Worm (Caenorhabditis elegans) whole organism, mixed stage, embryonic: ENCODE results near the gene F09E5.3.

Experiments used
- bed-3 ChIP-seq: fragments of 200-800 bp; sonication (Bioruptor generic); optimal IDR thresholded peaks from 3 replicates; lab custom pipeline; 2018; ENCODE audit warnings: mild to moderate bottlenecking, missing genetic modification characterization, moderate library complexity, missing compliant biosample characterization
- blmp-1 ChIP-seq: fragments of 150-350 bp; optimal IDR thresholded peaks from 2 replicates; lab custom pipeline; 2014; ENCODE audit warnings: missing biosample characterization, missing genetic modification characterization
- ceh-43 ChIP-seq: fragments of 200-800 bp; sonication (Bioruptor generic); optimal IDR thresholded peaks from 2 replicates; lab custom pipeline; 2018; ENCODE audit warnings: mild to moderate bottlenecking, missing genetic modification characterization, moderate library complexity, missing compliant biosample characterization
- ceh-83 ChIP-seq: fragments of 200-800 bp; sonication (Bioruptor generic); optimal IDR thresholded peaks from 2 replicates; lab custom pipeline; 2018; ENCODE audit warnings: mild to moderate bottlenecking, missing genetic modification characterization, missing compliant biosample characterization
- ces-1 ChIP-seq: fragments of 150-350 bp; optimal IDR thresholded peaks from 2 replicates; lab custom pipeline; 2014; ENCODE audit warnings: missing biosample characterization, missing genetic modification reagents, missing genetic modification characterization
- cnd-1 ChIP-seq: fragments of 200-800 bp; sonication (Bioruptor generic); optimal IDR thresholded peaks from 2 replicates; lab custom pipeline; 2018; ENCODE audit warnings: mild to moderate bottlenecking, missing genetic modification characterization, missing compliant biosample characterization
- drap-1 ChIP-seq: fragments of 200-800 bp; sonication (Bioruptor generic); optimal IDR thresholded peaks from 3 replicates; lab custom pipeline; 2018; ENCODE audit warnings: mild to moderate bottlenecking, missing genetic modification characterization, missing compliant biosample characterization
- elt-1 ChIP-seq: sonication (generic microtip); optimal IDR thresholded peaks from 2 replicates; lab custom pipeline; 2017; ENCODE audit warnings: missing genetic modification characterization, mild to moderate bottlenecking, missing compliant biosample characterization, antibody characterized with exemption, moderate library complexity, borderline replicate concordance; ENCODE audit not compliant: insufficient read depth
- elt-3 ChIP-seq: fragments of 150-350 bp; optimal IDR thresholded peaks from 2 replicates; lab custom pipeline; 2014; ENCODE audit warnings: missing biosample characterization, missing genetic modification characterization
- flh-1 ChIP-seq: fragments of 200-800 bp; sonication (Bioruptor generic); optimal IDR thresholded peaks from 2 replicates; lab custom pipeline; 2018; ENCODE audit warnings: mild to moderate bottlenecking, missing genetic modification characterization, moderate library complexity, missing compliant biosample characterization
- ham-2 ChIP-seq: fragments of 200-800 bp; sonication (Bioruptor generic); optimal IDR thresholded peaks from 2 replicates; lab custom pipeline; 2018; ENCODE audit warnings: mild to moderate bottlenecking, missing genetic modification characterization, missing compliant biosample characterization
- hlh-1 ChIP-seq: fragments of 150-350 bp; optimal IDR thresholded peaks from 2 replicates; lab custom pipeline; 2014; ENCODE audit warnings: missing biosample characterization, missing genetic modification reagents, missing genetic modification characterization
- lin-13 ChIP-seq: fragments of 150-350 bp; optimal IDR thresholded peaks from 2 replicates; lab custom pipeline; 2014; ENCODE audit warnings: missing biosample characterization, missing genetic modification characterization
- lin-32 ChIP-seq: fragments of 200-800 bp; sonication (Bioruptor generic); optimal IDR thresholded peaks from 2 replicates; lab custom pipeline; 2018; ENCODE audit warnings: mild to moderate bottlenecking, missing genetic modification characterization, missing compliant biosample characterization
- lsy-2 ChIP-seq: fragments of 150-350 bp; optimal IDR thresholded peaks from 2 replicates; lab custom pipeline; 2014; ENCODE audit warnings: missing biosample characterization, missing genetic modification characterization
- mab-5 ChIP-seq: fragments of 150-350 bp; optimal IDR thresholded peaks from 2 replicates; lab custom pipeline; 2014; ENCODE audit warnings: missing biosample characterization, missing genetic modification characterization
- mep-1 ChIP-seq: fragments of 150-350 bp; optimal IDR thresholded peaks from 2 replicates; lab custom pipeline; 2017; ENCODE audit warnings: missing biosample characterization, missing genetic modification reagents, missing genetic modification characterization, inconsistent platforms
- mls-2 ChIP-seq: sonication (generic microtip); optimal IDR thresholded peaks from 2 replicates; lab custom pipeline; 2016; ENCODE audit warnings: mild to moderate bottlenecking, missing genetic modification characterization, moderate library complexity, missing compliant biosample characterization
- nhr-12 ChIP-seq: fragments of 150-350 bp; optimal IDR thresholded peaks from 2 replicates; lab custom pipeline; 2014; ENCODE audit warnings: missing biosample characterization, missing genetic modification characterization
- nhr-2 ChIP-seq: fragments of 150-350 bp; optimal IDR thresholded peaks from 2 replicates; lab custom pipeline; 2014; ENCODE audit warnings: missing biosample characterization, missing genetic modification characterization
- nhr-237 ChIP-seq: fragments of 150-350 bp; optimal IDR thresholded peaks from 2 replicates; lab custom pipeline; 2014; ENCODE audit warnings: missing biosample characterization, missing genetic modification characterization
- nhr-28 ChIP-seq: fragments of 150-350 bp; optimal IDR thresholded peaks from 2 replicates; lab custom pipeline; 2014; ENCODE audit warnings: missing biosample characterization, missing genetic modification characterization
- nhr-76 ChIP-seq: sonication (generic microtip); optimal IDR thresholded peaks from 2 replicates; lab custom pipeline; 2017; ENCODE audit warnings: missing biosample characterization, missing genetic modification characterization
- pha-4 ChIP-seq: fragments of 150-350 bp; optimal IDR thresholded peaks from 2 replicates; lab custom pipeline; 2018; ENCODE audit warnings: missing biosample characterization, missing genetic modification reagents, missing genetic modification characterization
- sem-2 ChIP-seq: fragments of 200-800 bp; sonication (Bioruptor generic); optimal IDR thresholded peaks from 2 replicates; lab custom pipeline; 2018; ENCODE audit warnings: mild to moderate bottlenecking, missing genetic modification characterization, missing compliant biosample characterization
- sptf-1 ChIP-seq: sonication (generic microtip); optimal IDR thresholded peaks from 2 replicates; lab custom pipeline; 2017; ENCODE audit warnings: mild to moderate bottlenecking, missing genetic modification characterization, moderate library complexity, missing compliant biosample characterization
- tbx-8 ChIP-seq: fragments of 200-800 bp; sonication (Bioruptor generic); optimal IDR thresholded peaks from 2 replicates; lab custom pipeline; 2018; ENCODE audit warnings: mild to moderate bottlenecking, missing genetic modification characterization, moderate library complexity, missing compliant biosample characterization
- unc-39 ChIP-seq: fragments of 150-350 bp; optimal IDR thresholded peaks from 2 replicates; lab custom pipeline; 2014; ENCODE audit warnings: missing biosample characterization, missing genetic modification characterization
- unc-62 ChIP-seq: fragments of 150-350 bp; optimal IDR thresholded peaks from 2 replicates; lab custom pipeline; 2014; ENCODE audit warnings: missing biosample characterization, missing genetic modification reagents, missing genetic modification characterization
- zip-8 ChIP-seq: fragments of 150-350 bp; optimal IDR thresholded peaks from 2 replicates; lab custom pipeline; 2014; ENCODE audit warnings: missing biosample characterization, missing genetic modification characterization
- ztf-11 ChIP-seq: fragments of 150-350 bp; optimal IDR thresholded peaks from 2 replicates; lab custom pipeline; 2014; ENCODE audit warnings: missing biosample characterization, missing genetic modification characterization

F09E5.3 gene

DNA sequence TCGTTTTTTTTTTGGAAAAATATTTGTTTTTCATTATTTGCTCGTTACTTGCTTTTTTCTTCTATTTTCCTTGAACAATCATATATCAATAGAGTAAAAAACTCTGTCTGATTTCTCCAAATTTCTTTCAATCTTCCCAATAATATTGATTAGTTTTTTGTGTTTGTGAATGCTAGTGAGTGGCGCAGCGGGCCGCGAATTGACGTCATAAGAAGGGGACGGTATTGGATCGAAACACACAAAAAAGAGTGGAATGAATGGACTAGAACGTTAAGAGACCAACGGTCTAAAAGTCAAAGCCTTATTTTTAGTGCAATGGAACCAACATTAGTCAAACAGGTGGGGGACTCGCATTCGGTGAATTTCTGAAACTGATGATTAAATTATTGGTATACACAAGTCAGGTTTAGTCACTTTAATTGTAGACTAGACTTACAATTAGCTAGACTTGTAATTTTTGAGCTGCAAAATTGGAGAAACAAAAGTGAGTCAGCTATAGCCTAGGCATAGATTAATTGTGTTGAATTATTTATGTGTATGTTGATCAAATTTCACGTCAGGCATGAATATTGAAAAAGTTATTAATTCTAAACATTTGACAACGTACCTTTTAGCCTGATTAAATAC, 42.0 kb upstream of the F09E5.3 start:
- TF ChIP-seq cnd-1 (no peak), sem-2 (no peak), drap-1 (GFP tag; lab: Kevin White, UChicago) (no peak)

- TF ChIP-seq ceh-43 (GFP tag; lab: Kevin White, UChicago) (no peak), sptf-1 (tag; lab: Kevin White, UChicago) (no peak), lin-13 (no peak), nhr-28 (tag; lab: Kevin White, UChicago) (no peak), mep-1 (no peak), unc-39 (tag; lab: Kevin White, UChicago) (no peak), lin-32 (GFP tag; lab: Kevin White, UChicago) (no peak), ces-1 (no peak), nhr-76 (no peak), nhr-2 (no peak), ham-2 (no peak), drap-1 (GFP tag; lab: Kevin White, UChicago) (no peak)
Measured at ce11 chrII:5332345-5333124, 41.3 kb upstream of the F09E5.3 start.

- no peak for TF ChIP-seq ceh-83 (GFP tag; lab: Kevin White, UChicago)
- TF ChIP-seq lin-13, result no peak
- no peak for TF ChIP-seq mls-2
- TF ChIP-seq unc-62, result no peak
- TF ChIP-seq unc-39 (tag; lab: Kevin White, UChicago), result no peak
- TF ChIP-seq mep-1, result no peak
- no peak for TF ChIP-seq blmp-1 (tag; lab: Kevin White, UChicago)
- no peak for TF ChIP-seq tbx-8 (GFP tag; lab: Kevin White, UChicago)
- no peak for TF ChIP-seq nhr-76
- TF ChIP-seq nhr-12 (tag; lab: Kevin White, UChicago), result no peak
- TF ChIP-seq sptf-1 (tag; lab: Kevin White, UChicago), result no peak
- TF ChIP-seq flh-1 (GFP tag; lab: Kevin White, UChicago), result no peak
- TF ChIP-seq ztf-11, result no peak
Measured at ce11 chrII:5333729-5334255, 40.0 kb upstream of the F09E5.3 start.

DNA sequence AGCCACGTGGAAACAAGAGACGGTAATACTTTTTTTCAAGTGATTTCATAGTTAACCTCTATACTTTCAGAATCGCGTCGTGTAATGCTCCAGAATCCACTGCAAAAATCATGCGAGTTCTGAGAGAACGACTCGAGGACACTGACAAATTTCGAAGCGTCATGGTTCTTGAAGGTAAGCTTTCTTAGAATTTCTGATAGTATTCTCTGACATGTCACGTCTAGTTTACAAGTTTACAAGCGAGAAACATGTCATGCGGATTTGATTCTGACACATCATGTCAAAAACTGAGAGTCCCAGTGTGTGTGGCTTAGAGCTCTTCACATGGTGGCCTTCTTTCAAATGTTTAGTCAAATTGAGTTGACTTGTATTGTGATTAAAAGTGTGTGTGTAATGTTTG, 39.2 kb upstream of the F09E5.3 start:
- TF ChIP-seq nhr-76, result no peak
- no peak for TF ChIP-seq unc-62

DNA sequence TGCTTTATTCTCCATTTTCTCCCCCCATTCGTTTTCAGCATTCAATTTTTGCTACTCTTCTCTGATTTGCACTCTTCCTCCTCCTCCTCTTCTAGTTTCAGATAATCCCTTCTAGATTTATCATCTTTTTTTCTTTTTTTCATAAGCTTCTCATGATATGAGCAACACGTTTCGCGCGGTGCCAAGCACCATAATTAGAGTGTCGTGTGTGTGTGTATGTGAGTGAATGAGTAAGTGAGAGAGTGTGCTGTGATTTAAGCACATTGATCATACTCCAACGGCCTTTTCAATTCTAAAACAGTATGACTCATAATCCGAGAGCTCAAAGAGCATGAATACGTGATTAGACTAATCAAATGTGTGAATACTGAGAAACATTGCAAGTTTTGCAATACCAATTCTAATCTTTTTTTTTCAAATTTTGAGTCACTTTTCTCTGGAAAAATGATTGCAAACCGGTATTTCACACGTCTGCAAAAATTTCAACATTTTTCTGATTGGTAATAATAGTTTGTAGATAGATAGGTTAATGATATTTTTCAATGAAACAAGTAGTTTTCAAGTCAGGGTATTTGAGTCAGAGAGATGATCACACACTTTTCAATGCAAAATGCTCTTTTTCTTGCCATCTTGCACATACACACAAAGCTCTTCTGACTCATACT, 38.3 kb upstream of the F09E5.3 start:
- TF ChIP-seq nhr-12 (tag; lab: Kevin White, UChicago) (no peak), zip-8 (no peak)

DNA sequence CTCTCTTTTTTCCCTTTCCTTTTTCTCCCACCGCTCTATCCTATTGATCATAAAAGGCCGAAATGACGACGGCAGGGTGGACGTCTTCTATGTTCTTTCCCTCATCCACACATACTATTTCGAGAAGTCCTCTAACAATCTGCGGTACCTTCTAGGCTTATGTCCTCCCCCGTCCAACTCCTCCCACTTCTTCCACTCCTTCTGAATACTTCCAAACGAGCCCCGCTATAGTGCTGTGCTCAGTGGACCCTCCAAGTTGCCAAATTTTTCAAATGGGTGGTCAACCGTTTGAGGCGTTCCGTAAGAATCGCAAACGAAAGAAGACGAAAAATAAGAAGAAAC, 37.8 kb upstream of the F09E5.3 start:
- TF ChIP-seq mep-1, result peak; percentile 63
- TF ChIP-seq unc-62, result peak; percentile 32
- no peak for TF ChIP-seq blmp-1 (tag; lab: Kevin White, UChicago)
- TF ChIP-seq ces-1, result peak; percentile 40
- TF ChIP-seq cnd-1, result peak; percentile 27
- TF ChIP-seq bed-3, result no peak

DNA sequence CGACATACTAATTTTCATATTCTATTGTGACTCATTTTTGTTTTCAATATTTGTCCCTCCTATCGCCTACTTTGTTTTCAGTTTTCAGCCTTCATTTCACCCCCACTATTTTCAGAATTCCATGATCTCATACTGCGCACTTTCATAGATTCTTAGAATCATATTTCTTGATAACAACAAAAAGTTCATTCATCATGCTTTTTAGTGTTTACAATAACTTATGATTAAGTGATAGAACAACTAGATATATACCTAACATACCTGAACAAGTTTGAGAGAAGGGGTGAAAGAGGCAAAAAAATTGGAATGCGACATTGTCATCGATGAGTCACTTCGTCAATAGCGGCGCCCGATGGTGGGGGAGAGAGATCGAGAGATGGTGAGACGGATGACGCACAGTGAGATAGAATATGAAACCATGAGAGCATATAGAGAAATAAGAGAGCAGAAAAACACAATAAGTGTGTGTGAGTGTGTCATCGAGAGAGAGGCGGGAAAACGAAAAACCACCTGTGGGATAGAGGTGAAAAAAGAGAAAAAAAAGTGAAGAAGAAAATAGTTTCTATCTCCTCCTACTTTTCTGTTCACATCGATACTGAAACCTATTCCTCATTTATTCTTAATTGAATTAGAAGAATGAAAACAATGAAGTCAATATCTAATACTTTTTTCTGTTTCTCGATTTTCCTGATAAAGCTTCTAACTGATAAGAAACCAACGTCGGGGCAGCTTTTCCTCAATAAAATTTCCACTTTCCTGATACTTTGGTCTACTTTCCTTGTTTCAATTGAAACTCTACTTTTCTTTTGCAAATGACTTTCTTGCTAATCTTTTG, 36.9 kb upstream of the F09E5.3 start:
- no peak for TF ChIP-seq elt-3 (tag; lab: Kevin White, UChicago)
- no peak for TF ChIP-seq ceh-43 (GFP tag; lab: Kevin White, UChicago)
- no peak for TF ChIP-seq ham-2
- peak; percentile 64 for TF ChIP-seq ces-1
- TF ChIP-seq nhr-12 (tag; lab: Kevin White, UChicago), result no peak
- TF ChIP-seq tbx-8 (GFP tag; lab: Kevin White, UChicago), result no peak
- TF ChIP-seq lin-13, result no peak
- no peak for TF ChIP-seq elt-1 (tag; lab: Kevin White, UChicago)
- TF ChIP-seq bed-3, result no peak
- no peak for TF ChIP-seq blmp-1 (tag; lab: Kevin White, UChicago)
- TF ChIP-seq nhr-237 (tag; lab: Kevin White, UChicago), result peak; percentile 53
- no peak for TF ChIP-seq lin-32 (GFP tag; lab: Kevin White, UChicago)
- peak; percentile 39 for TF ChIP-seq hlh-1 (tag; lab: Kevin White, UChicago)
- no peak for TF ChIP-seq lsy-2 (tag; lab: Kevin White, UChicago)
- TF ChIP-seq unc-62, result peak; percentile 59
- TF ChIP-seq flh-1 (GFP tag; lab: Kevin White, UChicago), result no peak
- peak; percentile 19 for TF ChIP-seq sptf-1 (tag; lab: Kevin White, UChicago)
- no peak for TF ChIP-seq ceh-83 (GFP tag; lab: Kevin White, UChicago)
- TF ChIP-seq mab-5, result no peak
- TF ChIP-seq mep-1, result no peak
- TF ChIP-seq zip-8, result no peak
- no peak for TF ChIP-seq cnd-1
- TF ChIP-seq unc-39 (tag; lab: Kevin White, UChicago), result no peak
- no peak for TF ChIP-seq nhr-2
- no peak for TF ChIP-seq sem-2
- TF ChIP-seq pha-4, result peak; percentile 67
